Fruit fly (Drosophila melanogaster) Kc167 (cell line): ENCODE measurements around the gene BRWD3.

Experiments used
- Myc ChIP-seq: fragments of >200 bp; optimal IDR thresholded peaks from 2 replicates; lab custom pipeline; 2017; ENCODE audit warnings: missing external identifiers
- h ChIP-seq: fragments of >200 bp; optimal IDR thresholded peaks from 3 replicates; lab custom pipeline; 2018; ENCODE audit warnings: missing external identifiers
- psq ChIP-seq: fragments of >200 bp; optimal IDR thresholded peaks from 2 replicates; lab custom pipeline; 2017; ENCODE audit warnings: missing external identifiers
- ttk ChIP-seq: sonication (Bioruptor generic); optimal IDR thresholded peaks from 2 replicates; lab custom pipeline; 2017; ENCODE audit warnings: missing external identifiers

DNA sequence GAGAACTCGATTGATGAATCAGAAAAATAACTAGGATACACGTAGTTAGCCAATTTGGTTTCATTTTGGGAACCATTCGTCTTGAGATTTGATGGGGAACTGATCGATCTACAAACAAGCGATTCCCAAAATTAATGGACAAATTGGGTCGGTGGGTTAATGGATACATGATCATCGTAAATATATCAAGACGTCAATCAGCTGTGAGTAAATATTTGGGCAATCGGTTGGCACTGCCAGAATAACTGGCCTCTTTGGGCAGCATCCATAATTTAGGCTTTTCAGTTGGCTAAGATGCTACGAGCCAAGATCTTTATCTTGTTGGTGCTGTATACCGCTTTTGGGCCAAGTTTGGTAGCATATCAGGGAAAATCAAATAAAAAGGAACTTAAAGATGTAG lies 49.3 kb downstream of the BRWD3 start, which contains the start of the genes CG42812 and CG33341:
- TF ChIP-seq psq (lab: Kevin White, UChicago) (no peak), ttk (lab: Kevin White, UChicago) (no peak), h (lab: Kevin White, UChicago) (no peak), Myc (lab: Kevin White, UChicago) (no peak)
